Fruit fly (Drosophila melanogaster) S2 (cell line): Measurements from ENCODE around the gene spag4.

Experiments used
- CG8478 ChIP-seq: fragments of >200 bp; optimal IDR thresholded peaks from 2 replicates; lab custom pipeline; 2018
- CTCF ChIP-seq, 2 experiments: fragments of >200 bp; optimal IDR thresholded peaks; 2 replicates each; lab custom pipeline; 2018

dm6 chr2L:11591578-11591977, 20.0 kb downstream of the spag4 start, which contains the start of gene Acp33A:
- TF ChIP-seq CG8478 (lab: Kevin White, UChicago) (no peak), CTCF (optimal IDR thresholded peaks at IDR 0.05; lab: Kevin White, UChicago) (no peak)
